Fruit fly (Drosophila melanogaster): ENCODE results near the gene Snmp1.

dm6 chr3R:21197566-21197965, 29.6 kb upstream of the Snmp1 start:
- TF ChIP-seq sv (GFP tag; optimal IDR thresholded peaks at IDR 0.05) = no peak
- TF ChIP-seq OdsH (GFP tag; optimal IDR thresholded peaks at IDR 0.05) = no peak
- no peak for TF ChIP-seq GATAd (GFP tag; optimal IDR thresholded peaks at IDR 0.05)
- no peak for TF ChIP-seq brk (GFP tag; optimal IDR thresholded peaks at IDR 0.05)
- TF ChIP-seq Myc (optimal IDR thresholded peaks at IDR 0.05) = no peak
